Worm (Caenorhabditis elegans): ENCODE data around the gene Y45F10B.9.

Gene Y45F10B.9

ce11 chrIV:13549350-13549749 is 48.4 kb downstream of the Y45F10B.9 start:
- TF ChIP-seq nhr-12 (tag; optimal IDR thresholded peaks at IDR 0.05) = no peak
- no peak for TF ChIP-seq blmp-1 (tag; optimal IDR thresholded peaks at IDR 0.05; ENCODE audit: insufficient read depth)
- no peak for TF ChIP-seq nhr-21 (tag; optimal IDR thresholded peaks at IDR 0.05)
- TF ChIP-seq R02D3.7 (tag; optimal IDR thresholded peaks at IDR 0.05) = no peak
- no peak for TF ChIP-seq dmd-4 (tag; optimal IDR thresholded peaks at IDR 0.05)

- TF ChIP-seq fos-1 (tag; optimal IDR thresholded peaks at IDR 0.05) (peak; percentile 65), snpc-4 (tag; optimal IDR thresholded peaks at IDR 0.05) (no peak)
These were observed 49.5 kb downstream of the Y45F10B.9 start, which contains the start of gene F52G2.3 for ce11 chrIV:13548188-13548587. F52G2.3 (minus strand) TSS chrIV:13548230.
